Worm (Caenorhabditis elegans) whole organism, L1 larva: Measurements from ENCODE around the gene col-119.
A peak's percentile ranks its signal among the peaks of the same experiment; 100 is the strongest.

Experiments
- C04F5.9 ChIP-seq: sonication (generic microtip); optimal IDR thresholded peaks from 2 replicates; lab custom pipeline; 2016; ENCODE audit warnings: missing genetic modification characterization, missing compliant biosample characterization
- aha-1 ChIP-seq: fragments of 150-350 bp; optimal IDR thresholded peaks from 2 replicates; lab custom pipeline; 2014; ENCODE audit warnings: missing biosample characterization, missing genetic modification characterization
- ama-1 ChIP-seq: fragments of 150-350 bp; optimal IDR thresholded peaks from 2 replicates; lab custom pipeline; 2014
- blmp-1 ChIP-seq: fragments of 150-350 bp; optimal IDR thresholded peaks from 2 replicates; lab custom pipeline; 2014; ENCODE audit warnings: missing biosample characterization, missing genetic modification characterization
- ceh-82 ChIP-seq, 3 experiments: fragments of 150-350 bp in 1 of 3; sonication (generic microtip) in 2 of 3; optimal IDR thresholded peaks; 2 replicates each; lab custom pipeline; 2014 to 2017; ENCODE audit warnings: missing biosample characterization in 3 of 3, missing genetic modification characterization in 3 of 3
- dpl-1 ChIP-seq, 3 experiments: fragments of 150-350 bp in 2 of 3; sonication (generic microtip) in 1 of 3; optimal IDR thresholded peaks; 2 replicates each; lab custom pipeline; 2014 to 2017; ENCODE audit warnings: missing biosample characterization in 3 of 3, missing genetic modification characterization in 3 of 3, missing genetic modification reagents in 3 of 3
- dsc-1 ChIP-seq: sonication (generic microtip); optimal IDR thresholded peaks from 2 replicates; lab custom pipeline; 2016; ENCODE audit warnings: mild to moderate bottlenecking, missing genetic modification characterization, missing compliant biosample characterization
- efl-1 ChIP-seq, 4 experiments: fragments of 150-350 bp; optimal IDR thresholded peaks in 3 of 4; peaks in 1 of 4; 1 replicate in 1 of 4; 2 replicates in 3 of 4; lab custom pipeline; 2014; ENCODE audit warnings: missing biosample characterization in 2 of 4, missing genetic modification characterization in 2 of 4, missing genetic modification reagents in 2 of 4
- efl-3 ChIP-seq: fragments of 200-800 bp; sonication (Bioruptor generic); optimal IDR thresholded peaks from 2 replicates; lab custom pipeline; 2018; ENCODE audit warnings: mild to moderate bottlenecking, missing genetic modification characterization, missing compliant biosample characterization
- egl-13 ChIP-seq: sonication (generic microtip); optimal IDR thresholded peaks from 2 replicates; lab custom pipeline; 2016; ENCODE audit warnings: missing genotype, missing genetic modification reagents, missing genetic modification characterization, missing compliant biosample characterization
- elt-2 ChIP-seq: sonication (generic microtip); optimal IDR thresholded peaks from 2 replicates; lab custom pipeline; 2016; ENCODE audit warnings: missing genetic modification characterization, mild to moderate bottlenecking, inconsistent platforms, missing compliant biosample characterization, missing genetic modification reagents
- elt-3 ChIP-seq, 6 experiments: fragments of 150-350 bp in 1 of 6; sonication (generic microtip); optimal IDR thresholded peaks; 2 replicates each; lab custom pipeline; 2017 to 2018; ENCODE audit warnings: missing biosample characterization in 6 of 6, missing genetic modification characterization in 6 of 6, inconsistent platforms in 1 of 6
- ets-5 ChIP-seq: fragments of 200-800 bp; sonication (Bioruptor generic); IDR thresholded peaks from 2 replicates; pipeline ENCODE4 v1.3.6; 2022; ENCODE audit warnings: missing genetic modification characterization, missing compliant biosample characterization
- fkh-8 ChIP-seq: sonication (generic microtip); optimal IDR thresholded peaks from 2 replicates; lab custom pipeline; 2016; ENCODE audit warnings: mild to moderate bottlenecking, missing genetic modification characterization, missing compliant biosample characterization
- grh-1 ChIP-seq: fragments of 200-800 bp; sonication (Bioruptor generic); IDR thresholded peaks from 2 replicates; pipeline ENCODE4 v1.3.6; 2022; ENCODE audit warnings: missing genetic modification reagents, missing genetic modification characterization, missing compliant biosample characterization
- irx-1 ChIP-seq: sonication (generic microtip); optimal IDR thresholded peaks from 2 replicates; lab custom pipeline; 2016; ENCODE audit warnings: missing genetic modification characterization, missing compliant biosample characterization
- isw-1 ChIP-seq: fragments of 200-800 bp; sonication (Bioruptor generic); IDR thresholded peaks from 2 replicates; pipeline ENCODE4 v1.3.6; 2022; ENCODE audit warnings: missing genetic modification characterization, missing compliant biosample characterization
- lin-14 ChIP-seq: fragments of 200-800 bp; sonication (Bioruptor generic); optimal IDR thresholded peaks from 2 replicates; lab custom pipeline; 2018; ENCODE audit warnings: mild to moderate bottlenecking, missing genetic modification characterization, moderate library complexity, missing compliant biosample characterization
- lin-15B ChIP-seq: fragments of 150-350 bp; sonication (generic microtip); optimal IDR thresholded peaks from 3 replicates; lab custom pipeline; 2014; ENCODE audit warnings: missing biosample characterization, missing genetic modification characterization
- lin-35 ChIP-seq, 2 experiments: fragments of 150-350 bp; optimal IDR thresholded peaks; 2 replicates each; lab custom pipeline; 2014; ENCODE audit warnings: missing biosample characterization in 2 of 2, missing genetic modification characterization in 2 of 2, missing genetic modification reagents in 2 of 2
- lin-39 ChIP-seq: fragments of 150-350 bp; optimal IDR thresholded peaks from 2 replicates; lab custom pipeline; 2014; ENCODE audit warnings: missing biosample characterization, missing genetic modification reagents, missing genetic modification characterization
- lir-3 ChIP-seq: sonication (generic microtip); optimal IDR thresholded peaks from 2 replicates; lab custom pipeline; 2016; ENCODE audit warnings: mild to moderate bottlenecking, missing genetic modification characterization, moderate library complexity, missing compliant biosample characterization; ENCODE audit not compliant: poor library complexity
- mdl-1 ChIP-seq, 2 experiments: fragments of 150-350 bp; optimal IDR thresholded peaks; 2 replicates each; lab custom pipeline; 2014 to 2017; ENCODE audit warnings: missing biosample characterization in 2 of 2, missing genetic modification characterization in 2 of 2, inconsistent platforms in 1 of 2
- mef-2 ChIP-seq: fragments of 150-350 bp; optimal IDR thresholded peaks from 2 replicates; lab custom pipeline; 2014; ENCODE audit warnings: missing biosample characterization, missing genetic modification characterization
- mep-1 ChIP-seq: fragments of 150-350 bp; optimal IDR thresholded peaks from 2 replicates; lab custom pipeline; 2014; ENCODE audit warnings: missing biosample characterization, missing genetic modification characterization
- nhr-11 ChIP-seq: fragments of 150-350 bp; optimal IDR thresholded peaks from 2 replicates; lab custom pipeline; 2014; ENCODE audit warnings: missing biosample characterization, missing genetic modification characterization
- nhr-85 ChIP-seq: sonication (generic microtip); peaks from one replicate; lab custom pipeline; 2016; ENCODE audit warnings: missing genetic modification characterization, inconsistent platforms, missing compliant biosample characterization
- nhr-90 ChIP-seq: sonication (generic microtip); optimal IDR thresholded peaks from 2 replicates; lab custom pipeline; 2016; ENCODE audit warnings: mild to moderate bottlenecking, missing genetic modification characterization, missing compliant biosample characterization; ENCODE audit not compliant: poor library complexity
- pax-3 ChIP-seq: fragments of 200-800 bp; sonication (Bioruptor generic); optimal IDR thresholded peaks from 2 replicates; lab custom pipeline; 2018; ENCODE audit warnings: mild to moderate bottlenecking, missing genetic modification characterization, moderate library complexity, missing compliant biosample characterization
- pqm-1 ChIP-seq: sonication (generic microtip); optimal IDR thresholded peaks from 3 replicates; lab custom pipeline; 2017; ENCODE audit warnings: missing biosample characterization, missing genetic modification characterization
- skn-1 ChIP-seq: fragments of 150-350 bp; optimal IDR thresholded peaks from 2 replicates; lab custom pipeline; 2014; ENCODE audit warnings: missing biosample characterization, missing genetic modification characterization
- snpc-4 ChIP-seq: fragments of 150-350 bp; optimal IDR thresholded peaks from 2 replicates; lab custom pipeline; 2014; ENCODE audit warnings: missing biosample characterization, missing genetic modification characterization
- snu-23 ChIP-seq: sonication (generic microtip); optimal IDR thresholded peaks from 2 replicates; lab custom pipeline; 2016; ENCODE audit warnings: missing genetic modification characterization, missing compliant biosample characterization
- swsn-7 ChIP-seq: sonication (generic microtip); optimal IDR thresholded peaks from 2 replicates; lab custom pipeline; 2016; ENCODE audit warnings: missing genetic modification characterization, missing compliant biosample characterization
- unc-130 ChIP-seq: fragments of 150-350 bp; optimal IDR thresholded peaks from 2 replicates; lab custom pipeline; 2017; ENCODE audit warnings: missing biosample characterization, missing genetic modification characterization, inconsistent platforms
- unc-98 ChIP-seq: fragments of 200-800 bp; sonication (Bioruptor generic); IDR thresholded peaks from 2 replicates; pipeline ENCODE4 v1.3.6; 2022; ENCODE audit warnings: missing genetic modification characterization, missing compliant biosample characterization
- zag-1 ChIP-seq: fragments of 150-350 bp; optimal IDR thresholded peaks from 2 replicates; lab custom pipeline; 2014; ENCODE audit warnings: missing biosample characterization, missing genetic modification characterization
- ztf-11 ChIP-seq, 2 experiments: sonication (generic microtip); optimal IDR thresholded peaks; 2 replicates each; lab custom pipeline; 2016 to 2017; ENCODE audit warnings: missing genetic modification characterization in 2 of 2, missing biosample characterization in 1 of 2, missing compliant biosample characterization in 1 of 2

Gene col-119

ce11 chrIV:9005310-9005709 lies 25.7 kb upstream of the col-119 start, which contains the start of gene unc-129:
unc-129 (minus strand) TSS chrIV:9005410.
- TF ChIP-seq dpl-1 (GFP tag; optimal IDR thresholded peaks at IDR 0.05; lab: Kevin White, UChicago): no peak
- TF ChIP-seq lin-35 (GFP tag; optimal IDR thresholded peaks at IDR 0.05; lab: Kevin White, UChicago): no peak
- no peak for TF ChIP-seq elt-2 (tag; lab: Kevin White, UChicago)
- no peak for TF ChIP-seq efl-1 (optimal IDR thresholded peaks at IDR 0.05; lab: Kevin White, UChicago)
- TF ChIP-seq efl-1 (GFP tag; optimal IDR thresholded peaks at IDR 0.05 in 1 of 2; lab: Kevin White, UChicago): peak in 1 of 2 experiments; percentile 38
- TF ChIP-seq swsn-7 (tag; lab: Kevin White, UChicago): no peak
- TF ChIP-seq mep-1: no peak
- no peak for TF ChIP-seq elt-3 (tag; optimal IDR thresholded peaks at IDR 0.05; lab: Kevin White, UChicago)
- peak; percentile 10 for TF ChIP-seq lin-14

- no peak for TF ChIP-seq pqm-1 (tag; lab: Kevin White, UChicago)
- no peak for TF ChIP-seq nhr-90
- no peak for TF ChIP-seq pax-3 (tag; lab: Kevin White, UChicago)
- TF ChIP-seq C04F5.9 (tag; lab: Kevin White, UChicago): no peak
- TF ChIP-seq lin-35 (GFP tag; optimal IDR thresholded peaks at IDR 0.05; lab: Kevin White, UChicago): no peak
These were observed 23.0 kb upstream of the col-119 start, which contains the start of gene C53D6.8 for ce11 chrIV:9002636-9003035. C53D6.8 (minus strand) TSS chrIV:9002736.

ce11 chrIV:9001184-9001583 lies 21.6 kb upstream of the col-119 start:
- TF ChIP-seq unc-130 (no peak), lin-14 (no peak), snpc-4 (tag; lab: Kevin White, UChicago) (peak; percentile 79), lin-39 (no peak)

ce11 chrIV:9000664-9001063 lies 21.1 kb upstream of the col-119 start:
- TF ChIP-seq isw-1: no peak
- TF ChIP-seq ama-1 (lab: Kevin White, UChicago): no peak
- no peak for TF ChIP-seq ceh-82 (tag; optimal IDR thresholded peaks at IDR 0.05; lab: Kevin White, UChicago)
- TF ChIP-seq irx-1 (tag; lab: Kevin White, UChicago): no peak
- TF ChIP-seq dsc-1 (tag; lab: Kevin White, UChicago): no peak
- TF ChIP-seq fkh-8 (tag; lab: Kevin White, UChicago): no peak
- no peak for TF ChIP-seq mdl-1 (tag; optimal IDR thresholded peaks at IDR 0.05; lab: Kevin White, UChicago)
- TF ChIP-seq ztf-11 (tag; optimal IDR thresholded peaks at IDR 0.05; lab: Kevin White, UChicago): no peak
- no peak for TF ChIP-seq snu-23 (GFP tag; lab: Kevin White, UChicago)
- TF ChIP-seq nhr-85 (tag; lab: Kevin White, UChicago): no peak
- TF ChIP-seq pax-3 (tag; lab: Kevin White, UChicago): no peak
- TF ChIP-seq efl-1 (optimal IDR thresholded peaks at IDR 0.05; lab: Kevin White, UChicago): no peak
- no peak for TF ChIP-seq efl-1 (GFP tag; optimal IDR thresholded peaks at IDR 0.05 in 1 of 2; lab: Kevin White, UChicago)
- TF ChIP-seq egl-13 (tag; lab: Kevin White, UChicago): no peak

ce11 chrIV:8994487-8994886 lies 14.9 kb upstream of the col-119 start:
- no peak for TF ChIP-seq lin-35 (GFP tag; optimal IDR thresholded peaks at IDR 0.05; lab: Kevin White, UChicago)
- no peak for TF ChIP-seq nhr-11 (tag; lab: Kevin White, UChicago)
- TF ChIP-seq ceh-82 (tag; optimal IDR thresholded peaks at IDR 0.05; lab: Kevin White, UChicago): no peak
- no peak for TF ChIP-seq fkh-8 (tag; lab: Kevin White, UChicago)
- no peak for TF ChIP-seq lin-15B (tag; lab: Kevin White, UChicago)
- TF ChIP-seq skn-1 (tag; lab: Kevin White, UChicago): no peak
- no peak for TF ChIP-seq aha-1 (tag; lab: Kevin White, UChicago)
- TF ChIP-seq efl-3 (GFP tag; lab: Kevin White, UChicago): no peak
- no peak for TF ChIP-seq dpl-1 (GFP tag; optimal IDR thresholded peaks at IDR 0.05; lab: Kevin White, UChicago)
- no peak for TF ChIP-seq zag-1 (tag; lab: Kevin White, UChicago)
- TF ChIP-seq grh-1 (GFP tag; lab: Robert Waterston, UW): no peak
- no peak for TF ChIP-seq mep-1
- no peak for TF ChIP-seq unc-98 (GFP tag; lab: Robert Waterston, UW)
- TF ChIP-seq egl-13 (tag; lab: Kevin White, UChicago): no peak
- no peak for TF ChIP-seq lir-3 (tag; lab: Kevin White, UChicago)
- TF ChIP-seq mef-2 (tag; lab: Kevin White, UChicago): no peak
- TF ChIP-seq ets-5 (GFP tag; lab: Robert Waterston, UW): no peak
- no peak for TF ChIP-seq blmp-1 (tag; lab: Kevin White, UChicago)
